Fruit fly (Drosophila melanogaster) S2 (cell line): ENCODE results near the gene CG4520.

ENCODE experiments used
- CG8478 ChIP-seq: fragments of >200 bp; optimal IDR thresholded peaks from 2 replicates; lab custom pipeline; 2018
- CTCF ChIP-seq, 2 experiments: fragments of >200 bp; optimal IDR thresholded peaks; 2 replicates each; lab custom pipeline; 2018

The CG4520 gene

DNA sequence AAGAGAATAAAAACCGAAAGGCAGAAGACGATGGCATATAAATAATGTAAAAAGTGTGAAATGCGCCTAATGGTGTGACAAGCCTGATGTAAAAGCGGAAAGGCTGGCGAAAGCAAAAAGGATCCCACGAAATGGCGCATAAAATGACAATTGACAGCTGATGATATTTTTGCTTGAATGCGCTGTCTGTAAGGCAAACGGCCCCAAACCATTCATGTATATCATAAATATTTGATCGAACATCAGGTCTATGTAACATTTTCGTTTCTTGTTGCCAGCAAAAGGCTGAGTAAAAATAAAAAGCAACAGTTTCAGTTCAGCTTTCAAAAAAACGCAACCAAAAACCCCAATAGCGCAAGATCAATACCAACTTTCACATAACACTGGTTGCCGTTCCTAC is at the start of gene CG4520:
Gene CG4520 (plus strand): TSS at position 301 of the 400 bp plus-strand sequence.
- TF ChIP-seq CTCF (optimal IDR thresholded peaks at IDR 0.05; lab: Kevin White, UChicago) (no peak), CG8478 (lab: Kevin White, UChicago) (no peak)

dm6 chr3R:15694941-15695340 is 49.5 kb upstream of the CG4520 start, which contains the start of gene CG5399:
CG5399 (plus strand) TSS chr3R:15695241.
- TF ChIP-seq CTCF (optimal IDR thresholded peaks at IDR 0.05; lab: Kevin White, UChicago) = no peak
- TF ChIP-seq CG8478 (lab: Kevin White, UChicago) = no peak

DNA sequence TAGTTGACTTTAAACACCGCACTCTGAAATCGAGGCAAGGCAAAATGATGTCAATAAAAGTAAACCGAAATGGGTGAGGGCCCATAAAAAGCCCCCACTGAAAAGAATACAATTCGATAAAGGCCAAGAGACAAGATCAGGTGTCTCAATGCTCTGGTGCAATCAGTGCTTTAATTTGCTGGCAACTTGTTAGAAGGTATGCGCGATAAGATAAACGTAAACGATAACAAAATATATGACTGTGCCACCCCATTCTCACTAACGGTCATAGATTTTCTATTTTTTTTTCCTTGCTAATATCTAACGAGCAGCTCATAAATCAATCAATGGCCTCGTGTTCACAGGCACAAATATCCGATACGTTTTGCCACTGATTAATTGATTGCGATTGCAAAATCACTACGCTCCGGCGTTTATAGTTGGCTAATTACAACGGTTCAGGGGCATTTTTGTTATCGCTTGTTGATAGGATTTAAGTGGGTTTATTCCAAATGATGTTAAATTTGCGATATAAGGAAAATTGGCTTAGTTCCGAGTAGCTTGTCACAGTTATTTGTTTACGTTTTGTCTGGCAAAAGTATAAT is 47.9 kb upstream of the CG4520 start:
- TF ChIP-seq CTCF (optimal IDR thresholded peaks at IDR 0.05; lab: Kevin White, UChicago) (no peak), CG8478 (lab: Kevin White, UChicago) (no peak)

- TF ChIP-seq CTCF (optimal IDR thresholded peaks at IDR 0.05; lab: Kevin White, UChicago) (no peak), CG8478 (lab: Kevin White, UChicago) (no peak)
Observed at dm6 chr3R:15700801-15701200, 43.7 kb upstream of the CG4520 start.

- TF ChIP-seq CTCF (optimal IDR thresholded peaks at IDR 0.05; lab: Kevin White, UChicago) (no peak), CG8478 (lab: Kevin White, UChicago) (no peak)
Observed at dm6 chr3R:15704376-15704775, 40.1 kb upstream of the CG4520 start, which contains the start of gene CG5404. CG5404 (plus strand) TSS chr3R:15704676.

DNA sequence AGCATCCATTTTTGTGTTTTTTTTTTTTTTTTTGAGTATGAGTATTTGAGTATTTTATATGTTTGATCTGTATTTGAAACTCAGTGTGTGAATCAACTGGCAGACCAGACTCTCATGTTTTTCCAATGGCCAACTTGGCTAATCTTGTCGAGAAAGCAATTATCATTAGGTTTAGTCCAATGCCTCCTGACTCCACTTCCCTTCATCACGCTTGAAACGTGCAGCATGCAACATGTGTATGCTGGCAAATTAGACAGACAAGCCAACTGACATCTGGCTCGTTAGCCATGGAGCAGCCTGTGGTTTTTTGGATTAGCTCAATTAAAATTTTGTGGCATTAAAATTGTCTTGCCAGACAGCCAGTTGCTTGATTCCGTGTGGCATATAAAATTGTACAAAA is 28.0 kb upstream of the CG4520 start, which contains the start of gene CG31294:
Gene CG31294 (minus strand): TSS at position 101 of the 400 bp plus-strand sequence.
- no peak for TF ChIP-seq CG8478 (lab: Kevin White, UChicago)
- no peak for TF ChIP-seq CTCF (optimal IDR thresholded peaks at IDR 0.05; lab: Kevin White, UChicago)

DNA sequence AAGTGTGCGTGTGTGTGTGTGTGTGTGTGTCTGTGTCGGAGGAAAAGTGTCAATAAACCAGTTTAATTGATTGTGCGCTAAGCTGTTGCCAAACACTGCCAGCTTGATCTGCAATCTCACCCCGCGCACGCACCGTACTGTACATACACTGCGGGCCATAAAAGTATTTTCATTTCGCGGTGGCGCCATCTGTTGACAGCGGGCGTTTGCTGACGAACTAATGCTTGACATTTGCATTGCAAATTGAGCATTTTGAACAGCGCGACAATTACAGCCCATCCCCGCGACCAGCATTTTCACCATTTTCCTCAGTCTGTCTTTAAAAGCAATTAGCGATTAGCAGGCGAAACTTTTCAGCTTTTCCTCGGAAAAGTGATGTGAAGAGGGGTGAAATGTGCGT is 13.8 kb upstream of the CG4520 start:
- TF ChIP-seq CG8478 (lab: Kevin White, UChicago) (no peak), CTCF (optimal IDR thresholded peaks at IDR 0.05; lab: Kevin White, UChicago) (peak; percentile 80 to 86)

- no peak for TF ChIP-seq CTCF (optimal IDR thresholded peaks at IDR 0.05; lab: Kevin White, UChicago)
- TF ChIP-seq CG8478 (lab: Kevin White, UChicago) = no peak
Observed at dm6 chr3R:15731446-15731845, 13.0 kb upstream of the CG4520 start, which contains the start of gene CG34274. CG34274 (plus strand) TSS chr3R:15731746.

DNA sequence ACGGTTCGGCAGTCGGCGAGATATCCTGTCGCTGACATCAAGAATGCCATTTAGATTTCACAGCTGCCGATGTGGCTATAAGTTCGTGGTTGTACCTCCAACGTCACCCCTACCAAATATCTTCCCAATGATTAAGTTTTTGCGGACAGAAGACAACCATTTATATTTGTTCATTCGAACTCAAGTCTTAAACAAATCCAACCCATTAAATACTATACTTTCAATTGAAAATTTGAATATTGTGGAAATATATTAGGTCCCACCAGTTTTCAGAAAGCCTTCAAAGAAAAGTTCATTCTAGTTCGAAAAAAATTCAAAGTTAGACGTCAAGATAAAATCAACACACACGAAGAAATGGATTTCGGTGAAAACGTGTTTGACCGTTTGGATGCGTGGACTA is 18.4 kb downstream of the CG4520 start, which contains the start of gene CG12784:
Gene CG12784 (plus strand): TSS at position 301 of the 400 bp plus-strand sequence.
- TF ChIP-seq CTCF (optimal IDR thresholded peaks at IDR 0.05; lab: Kevin White, UChicago) = no peak
- no peak for TF ChIP-seq CG8478 (lab: Kevin White, UChicago)

- TF ChIP-seq CTCF (optimal IDR thresholded peaks at IDR 0.05; lab: Kevin White, UChicago) (no peak), CG8478 (lab: Kevin White, UChicago) (no peak)
Observed at dm6 chr3R:15767338-15767737, 22.9 kb downstream of the CG4520 start, which contains the start of gene CG5623. CG5623 (minus strand) TSS chr3R:15767438.

DNA sequence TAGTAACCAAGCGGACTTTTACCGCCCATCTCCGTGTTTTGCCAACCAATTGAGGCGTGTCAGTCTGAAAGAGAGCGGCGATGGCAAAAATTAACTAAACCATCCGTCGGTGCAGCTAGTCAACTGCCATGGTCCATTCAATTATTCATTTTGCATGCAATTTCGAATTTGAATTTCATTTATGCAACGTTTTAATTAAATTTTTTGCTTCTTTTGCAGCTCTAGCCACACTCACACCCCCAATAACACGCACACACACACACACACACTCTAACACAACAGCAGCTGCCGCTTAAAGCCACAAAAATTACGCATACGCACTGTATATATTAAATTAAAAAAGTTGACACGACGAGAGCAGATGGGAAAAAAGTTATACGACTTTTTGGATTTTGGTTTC is 24.4 kb downstream of the CG4520 start:
- no peak for TF ChIP-seq CG8478 (lab: Kevin White, UChicago)
- TF ChIP-seq CTCF (optimal IDR thresholded peaks at IDR 0.05; lab: Kevin White, UChicago) = no peak

DNA sequence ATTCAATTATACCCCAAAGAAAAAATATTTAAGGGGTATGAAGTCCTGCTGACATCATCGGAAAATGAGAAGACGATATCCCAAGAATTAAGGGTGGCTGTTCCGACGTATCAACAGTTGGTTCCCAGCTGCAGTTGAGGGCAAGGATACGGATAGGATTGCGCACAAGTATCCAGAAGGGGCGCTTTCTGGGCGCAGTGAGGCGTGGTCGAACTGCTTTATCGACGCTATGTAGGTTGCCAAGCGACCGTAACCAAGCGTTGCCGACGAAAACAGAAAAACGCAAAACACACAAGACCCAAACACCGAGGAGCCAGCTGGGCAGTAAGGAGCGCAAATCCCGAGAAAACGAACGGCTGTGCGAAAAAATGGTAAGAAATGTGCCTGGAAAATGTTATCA is 29.7 kb downstream of the CG4520 start, which contains the start of gene Ttc26:
Gene Ttc26 (plus strand): TSS at position 289 of the 400 bp plus-strand sequence.
- no peak for TF ChIP-seq CG8478 (lab: Kevin White, UChicago)
- no peak for TF ChIP-seq CTCF (optimal IDR thresholded peaks at IDR 0.05; lab: Kevin White, UChicago)

DNA sequence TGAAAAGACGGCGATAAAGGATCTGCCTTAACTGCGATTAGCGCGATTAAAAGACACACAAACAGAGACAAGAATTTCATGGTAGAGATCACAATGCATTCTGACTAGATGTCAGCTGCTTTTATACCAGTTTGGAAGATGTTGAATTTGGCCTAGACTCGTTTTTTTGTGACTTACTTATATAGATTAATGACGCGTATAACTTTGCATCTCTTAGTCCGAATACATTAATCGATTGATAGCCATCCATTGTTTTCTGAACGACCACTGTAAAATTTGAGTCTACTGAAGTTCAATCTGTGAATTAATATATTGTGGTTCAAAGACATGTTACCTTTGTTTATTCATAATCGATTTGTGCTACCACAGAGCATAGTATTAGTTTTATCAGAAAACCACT is 30.8 kb downstream of the CG4520 start, which contains the start of gene CG45207:
Gene CG45207 (minus strand): TSS at position 101 of the 400 bp plus-strand sequence.
- TF ChIP-seq CTCF (optimal IDR thresholded peaks at IDR 0.05; lab: Kevin White, UChicago) (no peak), CG8478 (lab: Kevin White, UChicago) (no peak)

DNA sequence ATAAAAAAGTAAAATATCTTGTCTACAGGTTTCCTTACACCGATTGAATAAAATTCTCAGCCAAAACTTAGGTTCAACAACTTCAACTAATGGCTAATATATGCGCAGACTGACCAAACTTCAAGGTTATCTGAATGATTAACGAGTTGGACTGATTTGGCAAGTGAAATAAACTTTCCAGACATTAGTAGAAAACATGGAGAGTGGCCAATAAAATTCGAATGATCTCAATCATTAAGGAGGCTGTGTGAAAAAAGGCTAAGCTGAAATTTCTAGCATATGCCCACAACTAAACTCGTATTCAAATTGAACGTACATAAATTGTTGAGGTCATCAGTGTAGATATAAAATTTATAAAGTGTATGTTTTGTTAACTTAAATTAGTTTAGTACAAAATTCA is 35.1 kb downstream of the CG4520 start, which contains the start of gene CG5614:
Gene CG5614 (plus strand): TSS at position 301 of the 400 bp plus-strand sequence.
- TF ChIP-seq CG8478 (lab: Kevin White, UChicago) = no peak
- no peak for TF ChIP-seq CTCF (optimal IDR thresholded peaks at IDR 0.05; lab: Kevin White, UChicago)

DNA sequence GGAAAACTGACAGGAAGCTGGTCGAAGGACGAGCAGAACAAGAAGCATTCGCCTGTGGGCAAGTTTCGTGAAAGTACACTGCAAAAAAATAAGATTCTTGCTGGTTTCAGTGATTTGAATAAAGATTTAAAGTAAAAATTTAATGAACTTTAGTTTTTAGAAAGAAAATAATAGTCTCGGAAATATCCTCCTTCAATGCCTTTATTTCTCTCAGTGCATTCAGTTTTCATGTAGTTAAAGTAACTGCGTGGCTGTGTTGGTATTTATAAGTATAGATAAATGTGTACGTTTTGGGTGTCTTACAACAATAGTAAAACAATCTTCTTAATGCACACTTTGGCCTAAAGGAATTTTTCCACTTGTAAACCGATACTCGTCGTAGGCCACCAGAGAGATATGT is 39.8 kb downstream of the CG4520 start:
- TF ChIP-seq CG8478 (lab: Kevin White, UChicago) (no peak), CTCF (optimal IDR thresholded peaks at IDR 0.05; lab: Kevin White, UChicago) (no peak)
